Fruit fly (Drosophila melanogaster) whole organism, pupa: ENCODE data around the gene dan.

Experiments
- CG13204 ChIP-seq: fragments of 200-800 bp; sonication (Bioruptor generic); optimal IDR thresholded peaks from 2 replicates; lab custom pipeline; 2018; ENCODE audit warnings: missing biosample characterization, mild to moderate bottlenecking, missing genetic modification characterization, moderate library complexity
- CG14655 ChIP-seq: fragments of 200-800 bp; sonication (Bioruptor generic); optimal IDR thresholded peaks from 3 replicates; lab custom pipeline; 2017; ENCODE audit warnings: mild to moderate bottlenecking, missing biosample characterization, missing genetic modification reagents, missing genetic modification characterization
- CG15710 ChIP-seq: fragments of 200-800 bp; sonication (Bioruptor generic); optimal IDR thresholded peaks from 2 replicates; lab custom pipeline; 2018; ENCODE audit warnings: missing biosample characterization, mild to moderate bottlenecking, missing genetic modification characterization, moderate library complexity
- CG17806 ChIP-seq: fragments of 200-800 bp; sonication (Bioruptor generic); optimal IDR thresholded peaks from 2 replicates; lab custom pipeline; 2018; ENCODE audit warnings: missing biosample characterization, mild to moderate bottlenecking, missing genetic modification characterization, moderate library complexity
- CG34367 ChIP-seq: fragments of 200-800 bp; sonication (Bioruptor generic); optimal IDR thresholded peaks from 2 replicates; lab custom pipeline; 2018; ENCODE audit warnings: missing biosample characterization, mild to moderate bottlenecking, missing genetic modification characterization
- CG8159 ChIP-seq: fragments of 200-800 bp; sonication (Bioruptor generic); optimal IDR thresholded peaks from 3 replicates; lab custom pipeline; 2018; ENCODE audit warnings: missing biosample characterization, mild to moderate bottlenecking, missing genetic modification characterization, moderate library complexity
- CG9948 ChIP-seq: fragments of 200-800 bp; sonication (Bioruptor generic); optimal IDR thresholded peaks from 2 replicates; lab custom pipeline; 2018; ENCODE audit warnings: missing biosample characterization, mild to moderate bottlenecking, missing genetic modification characterization, moderate library complexity
- EcR ChIP-seq: fragments of 200-800 bp; sonication (Bioruptor generic); optimal IDR thresholded peaks from 3 replicates; lab custom pipeline; 2019; ENCODE audit warnings: missing biosample characterization, missing genetic modification characterization, mild to moderate bottlenecking, moderate library complexity, missing genetic modification reagents
- Ets98B ChIP-seq: fragments of 200-800 bp; sonication (Bioruptor generic); IDR thresholded peaks from 2 replicates; pipeline ENCODE4 v1.3.6; 2022; ENCODE audit warnings: missing biosample characterization, missing genetic modification characterization
- Pif1A ChIP-seq: fragments of 200-800 bp; sonication (Bioruptor generic); optimal IDR thresholded peaks from 3 replicates; lab custom pipeline; 2016; ENCODE audit warnings: missing biosample characterization, missing genetic modification characterization
- Pif1B ChIP-seq: fragments of 200-800 bp; sonication (Bioruptor generic); optimal IDR thresholded peaks from 3 replicates; lab custom pipeline; 2016; ENCODE audit warnings: missing biosample characterization, missing genetic modification characterization
- Snoo ChIP-seq: fragments of 200-800 bp; sonication (Bioruptor generic); optimal IDR thresholded peaks from 3 replicates; lab custom pipeline; 2017; ENCODE audit warnings: missing biosample characterization, mild to moderate bottlenecking, missing genetic modification characterization, inconsistent platforms
- rn ChIP-seq: fragments of 200-800 bp; sonication (Bioruptor generic); IDR thresholded peaks from 2 replicates; pipeline ENCODE4 v1.3.6; 2022; ENCODE audit warnings: missing biosample characterization, missing genetic modification characterization

DNA sequence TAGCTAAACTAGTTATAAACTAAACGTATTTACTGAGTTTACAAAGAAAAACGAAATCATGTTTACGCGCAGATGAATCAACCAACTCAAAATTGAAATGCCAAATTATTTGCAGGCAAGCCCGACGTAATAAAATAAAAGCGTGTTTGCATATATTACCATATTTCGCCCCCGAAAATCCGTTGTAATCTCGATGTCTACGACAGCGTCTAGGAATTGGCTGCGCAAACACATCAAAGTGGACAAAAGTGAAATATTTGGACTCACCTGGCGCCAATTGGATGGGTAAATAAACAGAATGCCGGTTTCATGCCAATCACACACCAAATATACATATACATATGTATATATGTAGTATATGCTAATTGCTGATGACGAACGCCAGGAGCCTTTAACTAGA, 51.9 kb downstream of the dan start:
- TF ChIP-seq Pif1A (GFP tag; lab: Kevin White, UChicago) (no peak), EcR (GFP tag; lab: Kevin White, UChicago) (no peak), CG9948 (tag; lab: Kevin White, UChicago) (no peak), CG14655 (no peak), CG17806 (tag; lab: Kevin White, UChicago) (no peak), CG8159 (no peak), Snoo (tag; lab: Kevin White, UChicago) (no peak), Ets98B (no peak), CG34367 (tag; lab: Kevin White, UChicago) (no peak), rn (GFP tag; lab: Robert Waterston, UW) (no peak), CG13204 (GFP tag; lab: Kevin White, UChicago) (no peak), CG15710 (tag; lab: Kevin White, UChicago) (no peak), Pif1B (no peak)
